Worm (Caenorhabditis elegans): Measurements from ENCODE around the gene tsp-13.

DNA sequence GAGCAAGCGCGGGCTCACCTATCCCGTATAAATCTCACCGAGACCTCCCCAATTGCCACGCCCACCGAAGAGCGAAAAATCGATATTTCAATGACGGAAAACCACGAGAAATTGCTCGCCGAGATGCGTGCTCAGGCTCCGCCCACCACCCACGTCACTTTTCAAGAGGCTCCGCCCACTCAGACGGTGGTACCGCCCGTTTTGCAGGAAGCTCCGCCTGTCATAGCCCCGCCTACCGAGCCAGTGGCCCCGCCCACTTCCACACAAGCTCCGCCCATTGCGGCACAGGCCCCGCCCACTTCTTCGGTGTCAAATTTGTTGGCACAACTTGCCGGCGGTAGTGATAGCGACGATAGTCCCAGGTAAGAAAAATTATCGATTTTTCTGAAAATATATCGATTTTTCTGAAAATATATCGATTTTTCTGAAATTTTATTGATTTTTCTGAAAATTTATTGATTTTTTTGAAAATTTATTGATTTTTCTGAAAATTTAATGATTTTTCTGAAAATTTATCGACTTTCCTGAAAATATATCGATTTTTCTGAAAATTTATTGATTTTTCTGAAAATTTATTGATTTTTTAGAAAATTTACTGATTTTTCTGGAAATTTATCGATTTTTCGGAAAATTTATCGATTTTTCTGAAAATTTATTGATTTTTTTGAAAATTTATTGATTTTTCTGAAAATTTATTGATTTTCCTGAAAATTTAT lies 24.3 kb upstream of the tsp-13 start:
- TF ChIP-seq nhr-25 (tag; optimal IDR thresholded peaks at IDR 0.05) (no peak), nhr-11 (tag; optimal IDR thresholded peaks at IDR 0.05) (no peak), elt-1 (tag; optimal IDR thresholded peaks at IDR 0.05) (no peak), unc-62 (GFP tag; optimal IDR thresholded peaks at IDR 0.05) (no peak), pha-4 (tag; optimal IDR thresholded peaks at IDR 0.05) (no peak), R02D3.7 (tag; optimal IDR thresholded peaks at IDR 0.05) (no peak), tbx-2 (tag; optimal IDR thresholded peaks at IDR 0.05) (no peak), zag-1 (tag; optimal IDR thresholded peaks at IDR 0.05) (no peak), mdl-1 (tag; optimal IDR thresholded peaks at IDR 0.05) (no peak), elt-3 (tag; optimal IDR thresholded peaks at IDR 0.05) (no peak), ztf-4 (tag; optimal IDR thresholded peaks at IDR 0.05) (no peak), aly-2 (tag; optimal IDR thresholded peaks at IDR 0.05) (no peak), fkh-10 (GFP tag; optimal IDR thresholded peaks at IDR 0.05) (no peak), nhr-77 (tag; optimal IDR thresholded peaks at IDR 0.05) (no peak)
